Worm (Caenorhabditis elegans) whole organism, late embryonic: ENCODE results near the gene zyg-1.

Experiments used
- ama-1 ChIP-seq: fragments of 150-350 bp; optimal IDR thresholded peaks from 2 replicates; lab custom pipeline; 2014
- ceh-2 ChIP-seq: sonication (generic microtip); optimal IDR thresholded peaks from 2 replicates; lab custom pipeline; 2016; ENCODE audit warnings: missing genotype, missing genetic modification characterization, missing compliant biosample characterization
- ceh-30 ChIP-seq: fragments of 150-350 bp; optimal IDR thresholded peaks from 2 replicates; lab custom pipeline; 2014; ENCODE audit warnings: missing biosample characterization, missing genetic modification characterization
- dve-1 ChIP-seq: sonication (generic microtip); optimal IDR thresholded peaks from 2 replicates; lab custom pipeline; 2017; ENCODE audit warnings: antibody characterized with exemption, mild to moderate bottlenecking, missing genetic modification characterization, missing compliant biosample characterization
- nhr-11 ChIP-seq: fragments of 150-350 bp; optimal IDR thresholded peaks from 2 replicates; lab custom pipeline; 2014; ENCODE audit warnings: missing biosample characterization, missing genetic modification characterization
- pha-4 ChIP-seq: fragments of 150-350 bp; optimal IDR thresholded peaks from 2 replicates; lab custom pipeline; 2018; ENCODE audit warnings: missing biosample characterization, missing genetic modification reagents, missing genetic modification characterization
- pqm-1 ChIP-seq: sonication (generic microtip); optimal IDR thresholded peaks from 2 replicates; lab custom pipeline; 2016; ENCODE audit warnings: missing genetic modification characterization, missing compliant biosample characterization
- sox-4 ChIP-seq: sonication (generic microtip); optimal IDR thresholded peaks from 2 replicates; lab custom pipeline; 2017; ENCODE audit warnings: mild to moderate bottlenecking, missing genetic modification characterization, inconsistent platforms, missing compliant biosample characterization
- tbx-2 ChIP-seq: sonication (generic microtip); optimal IDR thresholded peaks from 2 replicates; lab custom pipeline; 2016; ENCODE audit warnings: missing genetic modification characterization, missing compliant biosample characterization
- unc-55 ChIP-seq: sonication (generic microtip); optimal IDR thresholded peaks from 2 replicates; lab custom pipeline; 2017; ENCODE audit warnings: missing biosample characterization, missing genetic modification reagents, missing genetic modification characterization

DNA sequence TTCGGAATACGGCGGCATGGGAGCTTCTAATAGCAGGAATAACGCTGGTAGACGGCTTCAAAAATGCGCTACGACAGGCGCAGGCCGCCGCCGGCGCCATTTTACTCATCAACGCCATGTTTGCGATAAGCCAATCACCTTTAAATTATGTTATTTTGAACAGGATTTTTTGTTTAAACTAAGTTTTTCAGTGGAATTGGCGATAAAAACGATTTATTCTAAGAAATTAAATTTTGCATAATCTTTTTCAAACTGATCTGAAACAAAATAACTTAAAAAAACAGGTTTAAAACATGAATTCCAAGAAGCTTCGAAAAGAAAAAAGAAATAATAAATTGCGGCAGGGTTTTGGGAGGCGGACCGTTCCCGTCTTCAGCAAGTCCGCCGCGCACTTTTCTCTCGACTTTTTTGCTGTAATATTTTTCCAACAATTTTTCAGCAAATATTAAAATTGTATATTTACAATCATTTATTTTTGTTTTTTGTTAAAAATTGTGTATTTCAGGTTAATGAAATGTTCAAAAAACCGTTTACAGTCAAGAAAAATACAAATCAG, 41.7 kb downstream of the zyg-1 start, which contains the start of the genes ndub-5 and eif-2D:
- TF ChIP-seq unc-55 (GFP tag; lab: Kevin White, UChicago) (no peak), ama-1 (lab: Kevin White, UChicago) (no peak), ceh-30 (tag; lab: Kevin White, UChicago) (no peak), dve-1 (no peak), pqm-1 (tag; lab: Kevin White, UChicago) (no peak), nhr-11 (tag; lab: Kevin White, UChicago) (no peak), sox-4 (tag; lab: Kevin White, UChicago) (no peak), ceh-2 (tag; lab: Kevin White, UChicago) (no peak), tbx-2 (peak; percentile 26), pha-4 (tag; lab: Kevin White, UChicago) (no peak)
